Fruit fly (Drosophila melanogaster) whole organism, pupa: ENCODE data around the gene CG12723.

Source experiments
- CG10348 ChIP-seq: fragments of 200-800 bp; sonication (Bioruptor generic); IDR thresholded peaks from 2 replicates; pipeline ENCODE4 v1.3.6; 2022; ENCODE audit warnings: missing biosample characterization, missing genetic modification characterization
- CG12605 ChIP-seq: fragments of 200-800 bp; sonication (Bioruptor generic); IDR thresholded peaks from 2 replicates; pipeline ENCODE4 v1.3.6; 2022; ENCODE audit warnings: missing biosample characterization, missing genetic modification characterization
- CG13204 ChIP-seq: fragments of 200-800 bp; sonication (Bioruptor generic); optimal IDR thresholded peaks from 2 replicates; lab custom pipeline; 2018; ENCODE audit warnings: missing biosample characterization, mild to moderate bottlenecking, missing genetic modification characterization, moderate library complexity
- CG14655 ChIP-seq: fragments of 200-800 bp; sonication (Bioruptor generic); optimal IDR thresholded peaks from 3 replicates; lab custom pipeline; 2017; ENCODE audit warnings: mild to moderate bottlenecking, missing biosample characterization, missing genetic modification reagents, missing genetic modification characterization
- CG15710 ChIP-seq: fragments of 200-800 bp; sonication (Bioruptor generic); optimal IDR thresholded peaks from 2 replicates; lab custom pipeline; 2018; ENCODE audit warnings: missing biosample characterization, mild to moderate bottlenecking, missing genetic modification characterization, moderate library complexity
- CG17806 ChIP-seq: fragments of 200-800 bp; sonication (Bioruptor generic); optimal IDR thresholded peaks from 2 replicates; lab custom pipeline; 2018; ENCODE audit warnings: missing biosample characterization, mild to moderate bottlenecking, missing genetic modification characterization, moderate library complexity
- CG32121 ChIP-seq: fragments of 200-800 bp; sonication (Bioruptor generic); IDR thresholded peaks from 2 replicates; pipeline ENCODE4 v1.3.6; 2022; ENCODE audit warnings: missing biosample characterization, missing genetic modification characterization
- CG34367 ChIP-seq: fragments of 200-800 bp; sonication (Bioruptor generic); optimal IDR thresholded peaks from 2 replicates; lab custom pipeline; 2018; ENCODE audit warnings: missing biosample characterization, mild to moderate bottlenecking, missing genetic modification characterization
- CG4496 ChIP-seq: fragments of 200-800 bp; sonication (Bioruptor generic); IDR thresholded peaks from 3 replicates; pipeline ENCODE4 v1.3.6; 2022; ENCODE audit warnings: missing biosample characterization, missing genetic modification characterization
- CG8159 ChIP-seq: fragments of 200-800 bp; sonication (Bioruptor generic); optimal IDR thresholded peaks from 3 replicates; lab custom pipeline; 2018; ENCODE audit warnings: missing biosample characterization, mild to moderate bottlenecking, missing genetic modification characterization, moderate library complexity
- CG8301 ChIP-seq: fragments of 200-800 bp; sonication (Bioruptor generic); optimal IDR thresholded peaks from 2 replicates; lab custom pipeline; 2018; ENCODE audit warnings: missing biosample characterization, mild to moderate bottlenecking, missing genetic modification characterization
- CG9948 ChIP-seq: fragments of 200-800 bp; sonication (Bioruptor generic); optimal IDR thresholded peaks from 2 replicates; lab custom pipeline; 2018; ENCODE audit warnings: missing biosample characterization, mild to moderate bottlenecking, missing genetic modification characterization, moderate library complexity
- D1 ChIP-seq: fragments of 200-800 bp; sonication (Bioruptor generic); optimal IDR thresholded peaks from 2 replicates; lab custom pipeline; 2018; ENCODE audit warnings: missing biosample characterization, mild to moderate bottlenecking, missing genetic modification characterization, moderate library complexity
- EcR ChIP-seq: fragments of 200-800 bp; sonication (Bioruptor generic); optimal IDR thresholded peaks from 3 replicates; lab custom pipeline; 2019; ENCODE audit warnings: missing biosample characterization, missing genetic modification characterization, mild to moderate bottlenecking, moderate library complexity, missing genetic modification reagents
- Ets98B ChIP-seq: fragments of 200-800 bp; sonication (Bioruptor generic); IDR thresholded peaks from 2 replicates; pipeline ENCODE4 v1.3.6; 2022; ENCODE audit warnings: missing biosample characterization, missing genetic modification characterization
- Pif1A ChIP-seq: fragments of 200-800 bp; sonication (Bioruptor generic); optimal IDR thresholded peaks from 3 replicates; lab custom pipeline; 2016; ENCODE audit warnings: missing biosample characterization, missing genetic modification characterization
- Pif1B ChIP-seq: fragments of 200-800 bp; sonication (Bioruptor generic); optimal IDR thresholded peaks from 3 replicates; lab custom pipeline; 2016; ENCODE audit warnings: missing biosample characterization, missing genetic modification characterization
- Snoo ChIP-seq: fragments of 200-800 bp; sonication (Bioruptor generic); optimal IDR thresholded peaks from 3 replicates; lab custom pipeline; 2017; ENCODE audit warnings: missing biosample characterization, mild to moderate bottlenecking, missing genetic modification characterization, inconsistent platforms
- fd96Ca ChIP-seq: fragments of 200-800 bp; sonication (Bioruptor generic); IDR thresholded peaks from 3 replicates; pipeline ENCODE4 v1.3.6; 2022; ENCODE audit warnings: missing biosample characterization, missing genetic modification characterization
- gl ChIP-seq: fragments of 200-800 bp; sonication (Bioruptor generic); optimal IDR thresholded peaks from 2 replicates; lab custom pipeline; 2018; ENCODE audit warnings: missing biosample characterization, mild to moderate bottlenecking, missing genetic modification characterization
- rn ChIP-seq: fragments of 200-800 bp; sonication (Bioruptor generic); IDR thresholded peaks from 2 replicates; pipeline ENCODE4 v1.3.6; 2022; ENCODE audit warnings: missing biosample characterization, missing genetic modification characterization

The CG12723 gene

dm6 chrX:13220418-13220817 lies 28.7 kb upstream of the CG12723 start:
- TF ChIP-seq CG8159 (tag; lab: Kevin White, UChicago) (peak; percentile 54), gl (no peak)
- TF ChIP-seq, all 21 proteins: peak for 1

- TF ChIP-seq CG34367 (tag; lab: Kevin White, UChicago) (no peak), CG13204 (no peak), CG14655 (no peak), CG12605 (GFP tag; lab: Robert Waterston, UW) (no peak), fd96Ca (GFP tag; lab: Robert Waterston, UW) (no peak), D1 (tag; lab: Kevin White, UChicago) (no peak), CG8301 (tag; lab: Kevin White, UChicago) (no peak), EcR (no peak), CG32121 (GFP tag; lab: Robert Waterston, UW) (no peak)
- TF ChIP-seq, all 21 proteins: peak for 0
Measured at dm6 chrX:13219290-13219689, 27.6 kb upstream of the CG12723 start.

dm6 chrX:13214056-13214455 lies 22.4 kb upstream of the CG12723 start:
- peak; percentile 64 for TF ChIP-seq CG14655
- peak; percentile 27 for TF ChIP-seq Pif1B (GFP tag; lab: Kevin White, UChicago)
- no peak for TF ChIP-seq EcR
- peak; percentile 62 for TF ChIP-seq CG17806 (tag; lab: Kevin White, UChicago)
- peak; percentile 43; the same call in 1 of the 2 replicates for TF ChIP-seq rn (GFP tag; lab: Robert Waterston, UW)
- TF ChIP-seq gl, result no peak
- peak; percentile 81 for TF ChIP-seq CG4496 (GFP tag; lab: Robert Waterston, UW)
- TF ChIP-seq CG12605 (GFP tag; lab: Robert Waterston, UW), result peak; percentile 51; the same call in 1 of the 2 replicates
- no peak for TF ChIP-seq CG13204
- TF ChIP-seq CG34367 (tag; lab: Kevin White, UChicago), result peak; percentile 44
- TF ChIP-seq CG8159 (tag; lab: Kevin White, UChicago), result peak; percentile 50
- peak; percentile 38 for TF ChIP-seq Snoo
- peak; percentile 61 for TF ChIP-seq D1 (tag; lab: Kevin White, UChicago)
- TF ChIP-seq CG32121 (GFP tag; lab: Robert Waterston, UW), result peak; percentile 66; the same call in 1 of the 2 replicates
- peak; percentile 59 for TF ChIP-seq Pif1A (GFP tag; lab: Kevin White, UChicago)
- TF ChIP-seq fd96Ca (GFP tag; lab: Robert Waterston, UW), result peak; percentile 54; the same call in 2 of the 3 replicates
- no peak for TF ChIP-seq CG10348 (GFP tag; lab: Robert Waterston, UW)
- peak; percentile 48 for TF ChIP-seq CG9948 (tag; lab: Kevin White, UChicago)
- peak; percentile 60 for TF ChIP-seq CG8301 (tag; lab: Kevin White, UChicago)
- TF ChIP-seq CG15710 (tag; lab: Kevin White, UChicago), result peak; percentile 34
- TF ChIP-seq Ets98B (GFP tag; lab: Robert Waterston, UW), result peak; percentile 80
- TF ChIP-seq, all 21 proteins: peak for 17

- TF ChIP-seq CG8159 (tag; lab: Kevin White, UChicago) (no peak), fd96Ca (GFP tag; lab: Robert Waterston, UW) (no peak), EcR (no peak), CG10348 (GFP tag; lab: Robert Waterston, UW) (no peak), Pif1A (GFP tag; lab: Kevin White, UChicago) (no peak), CG32121 (GFP tag; lab: Robert Waterston, UW) (no peak), CG13204 (no peak), Snoo (no peak), CG17806 (tag; lab: Kevin White, UChicago) (no peak), CG15710 (tag; lab: Kevin White, UChicago) (no peak), CG9948 (tag; lab: Kevin White, UChicago) (no peak), CG34367 (tag; lab: Kevin White, UChicago) (no peak), gl (no peak), Ets98B (GFP tag; lab: Robert Waterston, UW) (no peak), rn (GFP tag; lab: Robert Waterston, UW) (no peak)
Measured at dm6 chrX:13212138-13212481, 20.4 kb upstream of the CG12723 start, which contains the start of gene REG. REG (plus strand) TSS chrX:13212325.

- TF ChIP-seq fd96Ca (GFP tag; lab: Robert Waterston, UW), result 0 out of 3 replicates have a peak, but pooled peaks have one; percentile 16
- TF ChIP-seq CG8159 (tag; lab: Kevin White, UChicago), result no peak
Measured at dm6 chrX:13211357-13212137, 19.9 kb upstream of the CG12723 start, which contains the start of gene sno. sno (minus strand) TSS chrX:13211674.

dm6 chrX:13210429-13210828 lies 18.7 kb upstream of the CG12723 start:
- no peak for TF ChIP-seq D1 (tag; lab: Kevin White, UChicago)

dm6 chrX:13209410-13209809 lies 17.7 kb upstream of the CG12723 start:
- TF ChIP-seq Ets98B (GFP tag; lab: Robert Waterston, UW), result no peak
- no peak for TF ChIP-seq CG32121 (GFP tag; lab: Robert Waterston, UW)
- TF ChIP-seq CG4496 (GFP tag; lab: Robert Waterston, UW), result no peak
- no peak for TF ChIP-seq D1 (tag; lab: Kevin White, UChicago)
- TF ChIP-seq CG12605 (GFP tag; lab: Robert Waterston, UW), result peak; percentile 41
- TF ChIP-seq CG8159 (tag; lab: Kevin White, UChicago), result peak; percentile 24
- TF ChIP-seq, all 21 proteins: peak for 2
